Worm (Caenorhabditis elegans): Measurements from ENCODE around the gene Y53F4B.36.
"Not testable (repeated sequence)": the region's sequence is repeated elsewhere in the genome, so short reads cannot be mapped to it uniquely, and the experiment has no call there.

The Y53F4B.36 gene

ce11 chrII:15175643-15176042 lies at the start of gene Y53F4B.36:
Gene Y53F4B.36, plus strand, starts transcription at chrII:15175943.
- no peak for TF ChIP-seq C34B4.2 (tag; optimal IDR thresholded peaks at IDR 0.05)
- TF ChIP-seq pqm-1 (tag; optimal IDR thresholded peaks at IDR 0.05): no peak
- no peak for TF ChIP-seq mdl-1 (tag; optimal IDR thresholded peaks at IDR 0.05)
- no peak for TF ChIP-seq unc-30 (tag; optimal IDR thresholded peaks at IDR 0.05)
- no peak for TF ChIP-seq nhr-77 (tag; optimal IDR thresholded peaks at IDR 0.05)
- no peak for TF ChIP-seq lin-35 (GFP tag; optimal IDR thresholded peaks at IDR 0.05)
- no peak for TF ChIP-seq blmp-1 (tag; optimal IDR thresholded peaks at IDR 0.05)
- no peak for TF ChIP-seq irx-1 (tag; optimal IDR thresholded peaks at IDR 0.05)
- TF ChIP-seq nhr-237 (tag; optimal IDR thresholded peaks at IDR 0.05): no peak
- TF ChIP-seq dsc-1 (tag; optimal IDR thresholded peaks at IDR 0.05): no peak
- TF ChIP-seq jun-1 (tag; optimal IDR thresholded peaks at IDR 0.05): no peak
- no peak for TF ChIP-seq tbx-2 (tag; optimal IDR thresholded peaks at IDR 0.05)
- no peak for TF ChIP-seq nhr-90 (tag; optimal IDR thresholded peaks at IDR 0.05; ENCODE audit: poor library complexity)
- no peak for TF ChIP-seq nhr-84 (tag; optimal IDR thresholded peaks at IDR 0.05)
- TF ChIP-seq mep-1 (tag; optimal IDR thresholded peaks at IDR 0.05): no peak

DNA sequence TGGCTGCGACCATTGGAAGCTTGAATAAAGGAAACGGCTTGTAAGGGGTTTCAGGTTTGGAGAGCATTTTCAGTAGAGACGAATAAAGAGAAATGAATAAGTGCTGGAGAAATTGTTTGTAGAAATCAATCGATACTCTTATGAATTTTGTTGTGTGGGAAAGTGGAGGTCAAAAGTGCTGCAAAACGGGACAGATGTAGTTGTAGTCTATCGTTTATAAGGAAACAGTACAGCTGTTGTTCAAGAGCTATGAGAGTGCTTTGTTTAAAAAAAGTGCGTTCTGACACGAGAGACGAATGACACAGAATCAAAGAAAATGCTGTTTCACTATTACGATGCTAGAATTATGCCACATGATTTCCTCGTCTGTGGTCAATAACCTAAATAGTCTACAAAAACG lies 45.2 kb upstream of the Y53F4B.36 start, which contains the start of gene Y53F4B.62:
Gene Y53F4B.62, minus strand, starts transcription at position 101 of the 400 bp plus-strand sequence.
- no peak for TF ChIP-seq mep-1 (tag; optimal IDR thresholded peaks at IDR 0.05)

DNA sequence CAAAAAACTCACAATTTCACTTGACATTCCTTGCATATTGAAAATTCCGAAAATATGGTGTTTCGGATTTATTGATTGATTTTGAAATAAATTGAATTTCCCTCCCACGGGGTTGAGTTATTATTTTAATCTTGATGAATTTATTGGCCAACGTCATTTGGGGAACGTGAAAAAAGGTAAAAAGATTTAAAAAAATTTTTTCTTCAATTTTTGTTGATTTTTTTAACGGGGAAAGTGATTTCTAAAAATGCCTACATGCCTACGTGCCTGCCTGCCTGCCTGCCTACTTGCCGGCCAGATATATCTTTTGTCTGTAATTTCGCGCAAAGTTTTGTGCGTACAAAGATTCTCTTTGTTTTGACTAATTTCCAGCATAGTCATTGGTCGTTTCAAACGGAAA lies 41.4 kb upstream of the Y53F4B.36 start, which contains the start of gene Y53F4B.24:
Gene Y53F4B.24, minus strand, starts transcription at position 101 of the 400 bp plus-strand sequence.
- TF ChIP-seq zip-4 (GFP tag; optimal IDR thresholded peaks at IDR 0.05): no peak
- peak; percentile 4 for TF ChIP-seq nhr-85 (tag)

- no peak for TF ChIP-seq zag-1 (tag; optimal IDR thresholded peaks at IDR 0.05)
- no peak for TF ChIP-seq tbx-2 (tag; optimal IDR thresholded peaks at IDR 0.05)
- no peak for TF ChIP-seq dpl-1 (GFP tag; optimal IDR thresholded peaks at IDR 0.05)
- TF ChIP-seq aha-1 (tag; optimal IDR thresholded peaks at IDR 0.05): no peak
- TF ChIP-seq mab-9 (GFP tag; IDR thresholded peaks at IDR 0.05): no peak
These were observed 39.9 kb upstream of the Y53F4B.36 start, which contains the start of gene Y53F4B.25 for ce11 chrII:15135886-15136285. Gene Y53F4B.25, plus strand, starts transcription at chrII:15136186.

DNA sequence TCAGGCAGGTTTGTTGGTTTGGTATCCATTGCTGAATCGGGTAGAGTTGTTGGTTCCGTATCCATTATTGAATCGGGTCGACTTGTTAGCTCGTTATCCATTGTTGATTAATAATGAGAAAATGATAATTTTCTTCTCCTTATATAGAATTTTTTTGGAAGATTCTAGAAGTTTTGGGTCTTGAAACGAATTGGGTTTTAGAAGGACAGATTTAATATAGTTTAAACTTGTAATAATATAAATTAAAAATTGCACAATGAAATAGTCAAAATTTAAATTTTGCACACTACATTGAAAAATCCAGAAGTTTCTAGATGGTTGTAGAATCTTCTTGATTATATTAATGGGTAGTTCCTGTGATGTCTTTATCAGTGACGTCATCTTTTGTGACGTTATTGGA lies 34.9 kb upstream of the Y53F4B.36 start, which contains the start of gene Y53F4B.26:
Gene Y53F4B.26, minus strand, starts transcription at position 101 of the 400 bp plus-strand sequence.
- TF ChIP-seq fos-1, nhr-84, nhr-76 (tag; optimal IDR thresholded peaks at IDR 0.05): not testable (repeated sequence)

ce11 chrII:15143729-15144128 lies 32.0 kb upstream of the Y53F4B.36 start:
- TF ChIP-seq tlp-1 (tag; optimal IDR thresholded peaks at IDR 0.05) (no peak), efl-1 (optimal IDR thresholded peaks at IDR 0.05) (no peak), efl-1 (GFP tag; optimal IDR thresholded peaks at IDR 0.05 in 1 of 2) (peak in 1 of 2 experiments; percentile 90)

- TF ChIP-seq blmp-1 (tag; optimal IDR thresholded peaks at IDR 0.05): peak; percentile 63
- TF ChIP-seq grh-1 (GFP tag; IDR thresholded peaks at IDR 0.05): no peak
These were observed 30.1 kb upstream of the Y53F4B.36 start, which contains the start of gene Y53F4B.27 for ce11 chrII:15145594-15145993. Gene Y53F4B.27, plus strand, starts transcription at chrII:15145894.

DNA sequence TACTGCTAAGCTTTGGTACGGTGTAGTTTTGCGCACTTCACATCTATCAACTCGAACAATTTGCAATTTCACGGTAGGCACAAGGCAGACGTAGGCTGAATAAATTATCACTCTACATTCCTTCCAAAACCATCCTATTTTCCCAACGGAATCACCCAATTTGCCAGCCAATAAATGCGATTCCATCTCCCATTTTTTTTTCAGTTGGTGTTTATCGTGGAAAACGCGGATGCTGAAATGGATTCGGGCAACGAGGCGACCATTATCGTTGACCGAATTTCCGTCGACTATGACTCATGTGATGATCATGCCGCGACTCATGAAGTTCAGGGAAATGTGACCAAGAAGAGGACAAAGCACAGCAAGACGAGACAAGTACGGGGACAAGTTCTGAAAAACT lies 27.3 kb upstream of the Y53F4B.36 start:
- no peak for TF ChIP-seq irx-1 (tag; optimal IDR thresholded peaks at IDR 0.05)
- TF ChIP-seq aha-1 (tag; optimal IDR thresholded peaks at IDR 0.05): no peak
- no peak for TF ChIP-seq jun-1 (tag; optimal IDR thresholded peaks at IDR 0.05)
- no peak for TF ChIP-seq mep-1 (tag; optimal IDR thresholded peaks at IDR 0.05)
- TF ChIP-seq lsy-2 (tag; optimal IDR thresholded peaks at IDR 0.05): no peak
- no peak for TF ChIP-seq elt-2 (tag; optimal IDR thresholded peaks at IDR 0.05)
- no peak for TF ChIP-seq ztf-4 (tag; optimal IDR thresholded peaks at IDR 0.05)
- no peak for TF ChIP-seq lin-15B (tag; optimal IDR thresholded peaks at IDR 0.05)
- no peak for TF ChIP-seq swsn-7 (tag; optimal IDR thresholded peaks at IDR 0.05)
- TF ChIP-seq fos-1 (tag; optimal IDR thresholded peaks at IDR 0.05): no peak

Data from whole organism, L1 larva.